Worm (Caenorhabditis elegans) whole organism, late embryonic: ENCODE results near the gene C25G6.4.

Source experiments
- ceh-48 ChIP-seq: sonication (generic microtip); optimal IDR thresholded peaks from 2 replicates; lab custom pipeline; 2016; ENCODE audit warnings: missing genetic modification characterization, inconsistent platforms, missing compliant biosample characterization
- mec-3 ChIP-seq: sonication (generic microtip); optimal IDR thresholded peaks from 2 replicates; lab custom pipeline; 2016; ENCODE audit warnings: borderline replicate concordance, missing genetic modification characterization, missing compliant biosample characterization

DNA sequence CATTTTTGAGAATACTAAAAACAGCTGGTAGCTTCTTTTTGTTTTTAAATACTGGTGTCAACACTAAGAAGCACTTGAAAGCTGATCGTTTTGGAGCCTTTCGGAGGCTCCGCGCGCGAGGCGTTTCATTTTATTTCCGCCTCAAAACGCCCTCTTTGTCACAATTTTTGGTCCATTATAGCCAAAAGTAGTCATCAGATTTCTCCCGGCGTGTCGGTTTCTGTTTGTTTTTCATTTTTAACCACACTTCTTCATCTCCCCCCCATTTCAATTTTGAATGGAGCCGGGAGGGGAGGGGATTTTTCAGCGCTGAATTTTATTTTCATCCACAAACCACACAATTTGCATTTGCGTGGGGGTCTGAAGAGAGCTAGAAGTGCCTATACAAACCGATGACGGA, at the start of gene C25G6.4:
- no peak for TF ChIP-seq ceh-48 (tag; lab: Kevin White, UChicago)
- no peak for TF ChIP-seq mec-3
